Worm (Caenorhabditis elegans) whole organism, midembryonic: Measurements from ENCODE around the gene C11D2.4.

Experiments
- flt-1 ChIP-seq: fragments of 200-800 bp; sonication (Bioruptor generic); IDR thresholded peaks from 2 replicates; pipeline ENCODE4 v1.3.6; 2022; ENCODE audit warnings: missing genetic modification characterization, missing compliant biosample characterization
- med-1 ChIP-seq: sonication (generic microtip); optimal IDR thresholded peaks from 2 replicates; lab custom pipeline; 2017; ENCODE audit warnings: missing genetic modification characterization, mild to moderate bottlenecking, missing compliant biosample characterization, antibody characterized with exemption, missing genetic modification reagents; ENCODE audit not compliant: insufficient read depth
- ztf-23 ChIP-seq: fragments of 200-800 bp; sonication (Bioruptor generic); IDR thresholded peaks from 2 replicates; pipeline ENCODE4 v1.3.6; 2022; ENCODE audit warnings: missing genetic modification reagents, missing genetic modification characterization, missing compliant biosample characterization

- no peak for TF ChIP-seq ztf-23 (GFP tag; lab: Robert Waterston, UW)
- TF ChIP-seq flt-1, result no peak
- no peak for TF ChIP-seq med-1 (GFP tag; lab: Kevin White, UChicago)
These were observed 28.8 kb upstream of the C11D2.4 start, which contains the start of gene asp-9 for ce11 chrIV:6185578-6185977.
